Fruit fly (Drosophila melanogaster) whole organism, adult: Measurements from ENCODE around the gene CG15465.

Source experiments
- CG11617 ChIP-seq: fragments of 200-800 bp; sonication (Bioruptor generic); optimal IDR thresholded peaks from 2 replicates; lab custom pipeline; 2017; ENCODE audit warnings: mild to moderate bottlenecking, missing biosample characterization, missing genetic modification reagents, missing genetic modification characterization
- CG12768 ChIP-seq: fragments of 200-800 bp; sonication (Bioruptor generic); optimal IDR thresholded peaks from 2 replicates; lab custom pipeline; 2017; ENCODE audit warnings: missing biosample characterization, missing genetic modification characterization, mild to moderate bottlenecking, moderate library complexity, missing genetic modification reagents
- CG14711 ChIP-seq: fragments of 200-800 bp; sonication (Bioruptor generic); optimal IDR thresholded peaks from 2 replicates; lab custom pipeline; 2018; ENCODE audit warnings: missing biosample characterization, mild to moderate bottlenecking, missing genetic modification characterization, moderate library complexity
- CG1620 ChIP-seq: fragments of 200-800 bp; sonication (Bioruptor generic); optimal IDR thresholded peaks from 2 replicates; lab custom pipeline; 2016; ENCODE audit warnings: missing biosample characterization, missing genetic modification characterization
- CG33017 ChIP-seq: fragments of 200-800 bp; sonication (Bioruptor generic); optimal IDR thresholded peaks from 2 replicates; lab custom pipeline; 2018; ENCODE audit warnings: missing biosample characterization, mild to moderate bottlenecking, missing genetic modification characterization, moderate library complexity
- CG5204 ChIP-seq: fragments of 200-800 bp; sonication (Bioruptor generic); optimal IDR thresholded peaks from 2 replicates; lab custom pipeline; 2016; ENCODE audit warnings: missing biosample characterization, missing genetic modification characterization
- CG7045 ChIP-seq: fragments of 200-800 bp; sonication (Bioruptor generic); optimal IDR thresholded peaks from 2 replicates; lab custom pipeline; 2017; ENCODE audit warnings: missing biosample characterization, mild to moderate bottlenecking, missing genetic modification characterization
- Clk ChIP-seq: fragments of 200-800 bp; sonication (Bioruptor generic); optimal IDR thresholded peaks from 2 replicates; lab custom pipeline; 2017; ENCODE audit warnings: missing biosample characterization, missing genetic modification characterization
- Crg-1 ChIP-seq: fragments of 200-800 bp; sonication (Bioruptor generic); optimal IDR thresholded peaks from 2 replicates; lab custom pipeline; 2016; ENCODE audit warnings: missing biosample characterization, missing genetic modification characterization
- Hr96 ChIP-seq: fragments of 200-800 bp; sonication (Bioruptor generic); optimal IDR thresholded peaks from 2 replicates; lab custom pipeline; 2016; ENCODE audit warnings: missing biosample characterization, missing genetic modification characterization
- Mnt ChIP-seq: fragments of 200-800 bp; sonication (Bioruptor generic); optimal IDR thresholded peaks from 2 replicates; lab custom pipeline; 2016; ENCODE audit warnings: missing biosample characterization, mild to moderate bottlenecking, missing genetic modification characterization
- bab1 ChIP-seq: fragments of 200-800 bp; sonication (Bioruptor generic); optimal IDR thresholded peaks from 3 replicates; lab custom pipeline; 2019; ENCODE audit warnings: missing biosample characterization, mild to moderate bottlenecking, missing genetic modification characterization, moderate library complexity
- cic ChIP-seq: fragments of 200-800 bp; sonication (Bioruptor generic); optimal IDR thresholded peaks from 2 replicates; lab custom pipeline; 2017; ENCODE audit warnings: missing biosample characterization, mild to moderate bottlenecking, missing genetic modification characterization, moderate library complexity
- cnc ChIP-seq, 2 experiments: fragments of >200 bp; optimal IDR thresholded peaks; 2 replicates each; lab custom pipeline; 2017
- kay ChIP-seq: fragments of 200-800 bp; sonication (Bioruptor generic); peaks from one replicate; lab custom pipeline; 2016; ENCODE audit warnings: missing biosample characterization, missing genetic modification characterization, borderline replicate concordance
- ovo ChIP-seq: fragments of 200-800 bp; sonication (Bioruptor generic); optimal IDR thresholded peaks from 2 replicates; lab custom pipeline; 2016; ENCODE audit warnings: missing biosample characterization, missing genetic modification characterization
- pad ChIP-seq: fragments of 200-800 bp; sonication (Bioruptor generic); optimal IDR thresholded peaks from 3 replicates; lab custom pipeline; 2017; ENCODE audit warnings: missing biosample characterization, missing genetic modification characterization, mild to moderate bottlenecking, moderate library complexity, missing genetic modification reagents
- tj ChIP-seq: fragments of 200-800 bp; sonication (Bioruptor generic); optimal IDR thresholded peaks from 3 replicates; lab custom pipeline; 2017; ENCODE audit warnings: missing biosample characterization, mild to moderate bottlenecking, missing genetic modification characterization, moderate library complexity
- toe ChIP-seq: fragments of 200-800 bp; sonication (Bioruptor generic); optimal IDR thresholded peaks from 2 replicates; lab custom pipeline; 2016; ENCODE audit warnings: missing biosample characterization, missing genetic modification characterization

The CG15465 gene

dm6 chrX:5295766-5296165 is 210.2 kb downstream of the CG15465 start, which contains the start of gene CG42749:
TSS of gene CG42749 (plus strand) at chrX:5296066.
- no peak for TF ChIP-seq ovo (GFP tag; lab: Kevin White, UChicago)
- no peak for TF ChIP-seq CG14711 (tag; lab: Kevin White, UChicago)
- TF ChIP-seq CG12768: no peak
- TF ChIP-seq CG33017: no peak
- TF ChIP-seq CG7045 (GFP tag; lab: Kevin White, UChicago): no peak
- no peak for TF ChIP-seq kay (GFP tag; lab: Kevin White, UChicago)

- TF ChIP-seq ovo (GFP tag; lab: Kevin White, UChicago) (no peak), CG11617 (GFP tag; lab: Kevin White, UChicago) (no peak), Hr96 (GFP tag; lab: Kevin White, UChicago) (no peak), bab1 (GFP tag; lab: Kevin White, UChicago) (no peak), CG7045 (GFP tag; lab: Kevin White, UChicago) (no peak), pad (no peak), cic (GFP tag; lab: Kevin White, UChicago) (no peak), Clk (GFP tag; lab: Kevin White, UChicago) (no peak), tj (GFP tag; lab: Kevin White, UChicago) (no peak), kay (GFP tag; lab: Kevin White, UChicago) (no peak), cnc (optimal IDR thresholded peaks at IDR 0.05; lab: Kevin White, UChicago) (no peak), CG33017 (no peak), CG5204 (GFP tag; lab: Kevin White, UChicago) (no peak)
Measured at dm6 chrX:5299957-5300356, 214.4 kb downstream of the CG15465 start.

dm6 chrX:5300623-5301283 is 215.2 kb downstream of the CG15465 start:
- TF ChIP-seq CG14711 (tag; lab: Kevin White, UChicago): no peak
- TF ChIP-seq CG33017: no peak
- no peak for TF ChIP-seq CG1620 (GFP tag; lab: Kevin White, UChicago)
- TF ChIP-seq tj (GFP tag; lab: Kevin White, UChicago): no peak
- TF ChIP-seq pad: no peak
- TF ChIP-seq CG5204 (GFP tag; lab: Kevin White, UChicago): no peak
- no peak for TF ChIP-seq Clk (GFP tag; lab: Kevin White, UChicago)
- no peak for TF ChIP-seq cnc (optimal IDR thresholded peaks at IDR 0.05; lab: Kevin White, UChicago)
- no peak for TF ChIP-seq toe
- TF ChIP-seq cic (GFP tag; lab: Kevin White, UChicago): no peak
- TF ChIP-seq Mnt (GFP tag; lab: Kevin White, UChicago): no peak
- no peak for TF ChIP-seq bab1 (GFP tag; lab: Kevin White, UChicago)
- TF ChIP-seq ovo (GFP tag; lab: Kevin White, UChicago): no peak
- TF ChIP-seq CG7045 (GFP tag; lab: Kevin White, UChicago): no peak
- no peak for TF ChIP-seq Crg-1 (GFP tag; lab: Kevin White, UChicago)
- no peak for TF ChIP-seq CG11617 (GFP tag; lab: Kevin White, UChicago)
- TF ChIP-seq CG12768: no peak
